Worm (Caenorhabditis elegans): ENCODE measurements around the gene cts-1.

ce11 chrIII:10216585-10217278 lies at the start of gene cts-1:
- TF ChIP-seq tbx-2 (tag; optimal IDR thresholded peaks at IDR 0.05) (peak; percentile 74), nhr-237 (tag; optimal IDR thresholded peaks at IDR 0.05) (peak; percentile 12), efl-1 (optimal IDR thresholded peaks at IDR 0.05) (peak; percentile 72 to 73), efl-1 (GFP tag; optimal IDR thresholded peaks at IDR 0.05 in 1 of 2) (peak; percentile 50 to 93), nhr-11 (tag; optimal IDR thresholded peaks at IDR 0.05) (peak; percentile 10)

Measured in whole organism, L1 larva.